Fruit fly (Drosophila melanogaster): ENCODE measurements around the gene Ice2.

The Ice2 gene

dm6 chr3R:21092036-21092435 lies 38.0 kb upstream of the Ice2 start:
- no peak for TF ChIP-seq CG5204 (GFP tag; optimal IDR thresholded peaks at IDR 0.05)
- TF ChIP-seq pad (GFP tag; optimal IDR thresholded peaks at IDR 0.05) = no peak
- TF ChIP-seq Clk (GFP tag; optimal IDR thresholded peaks at IDR 0.05) = no peak
- no peak for TF ChIP-seq bab1 (GFP tag; optimal IDR thresholded peaks at IDR 0.05)
- TF ChIP-seq Hr96 (GFP tag; optimal IDR thresholded peaks at IDR 0.05) = no peak
- TF ChIP-seq kay (GFP tag; ENCODE audit: borderline replicate concordance) = no peak
- no peak for TF ChIP-seq tj (GFP tag; optimal IDR thresholded peaks at IDR 0.05)
- TF ChIP-seq toe (GFP tag; optimal IDR thresholded peaks at IDR 0.05) = no peak
- TF ChIP-seq CG33017 (tag; optimal IDR thresholded peaks at IDR 0.05) = no peak
- no peak for TF ChIP-seq CG7045 (GFP tag; optimal IDR thresholded peaks at IDR 0.05)
- TF ChIP-seq CG12768 (GFP tag; optimal IDR thresholded peaks at IDR 0.05) = no peak

DNA sequence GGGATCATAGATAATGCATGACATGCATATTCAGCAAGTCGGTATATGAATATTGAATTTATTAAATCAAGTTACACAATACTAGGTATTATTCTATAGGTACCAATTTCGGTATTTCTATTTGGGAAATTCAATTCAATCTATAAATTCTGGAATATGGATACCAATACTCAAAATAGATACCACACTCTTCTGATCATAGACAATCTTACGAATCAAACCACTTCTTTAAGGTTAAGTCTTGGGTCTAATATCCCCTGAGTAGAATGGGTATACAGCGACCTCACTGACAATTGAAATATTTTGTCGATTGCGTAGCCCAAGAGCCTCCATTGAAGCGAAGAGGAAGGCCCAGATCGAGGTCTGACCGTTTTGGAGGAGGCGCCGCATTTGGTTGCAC lies 37.2 kb upstream of the Ice2 start:
- TF ChIP-seq CG7101 (tag; optimal IDR thresholded peaks at IDR 0.05) = no peak
- TF ChIP-seq cnc (optimal IDR thresholded peaks at IDR 0.05) = no peak
- TF ChIP-seq CG33017 (tag; optimal IDR thresholded peaks at IDR 0.05) = no peak
- no peak for TF ChIP-seq pad (GFP tag; optimal IDR thresholded peaks at IDR 0.05)
- TF ChIP-seq CG1620 (GFP tag; optimal IDR thresholded peaks at IDR 0.05) = no peak
- no peak for TF ChIP-seq kay (GFP tag; ENCODE audit: borderline replicate concordance)
- no peak for TF ChIP-seq Mnt (GFP tag; optimal IDR thresholded peaks at IDR 0.05)
- TF ChIP-seq CG11617 (GFP tag; optimal IDR thresholded peaks at IDR 0.05) = no peak
- no peak for TF ChIP-seq cic (GFP tag; optimal IDR thresholded peaks at IDR 0.05)
- TF ChIP-seq CG7045 (GFP tag; optimal IDR thresholded peaks at IDR 0.05) = no peak
- no peak for TF ChIP-seq Clk (GFP tag; optimal IDR thresholded peaks at IDR 0.05)
- no peak for TF ChIP-seq toe (GFP tag; optimal IDR thresholded peaks at IDR 0.05)
- no peak for TF ChIP-seq ovo (GFP tag; optimal IDR thresholded peaks at IDR 0.05)
- TF ChIP-seq CG5204 (GFP tag; optimal IDR thresholded peaks at IDR 0.05) = no peak
- TF ChIP-seq Crg-1 (GFP tag; optimal IDR thresholded peaks at IDR 0.05) = no peak
- TF ChIP-seq bab1 (GFP tag; optimal IDR thresholded peaks at IDR 0.05) = no peak

DNA sequence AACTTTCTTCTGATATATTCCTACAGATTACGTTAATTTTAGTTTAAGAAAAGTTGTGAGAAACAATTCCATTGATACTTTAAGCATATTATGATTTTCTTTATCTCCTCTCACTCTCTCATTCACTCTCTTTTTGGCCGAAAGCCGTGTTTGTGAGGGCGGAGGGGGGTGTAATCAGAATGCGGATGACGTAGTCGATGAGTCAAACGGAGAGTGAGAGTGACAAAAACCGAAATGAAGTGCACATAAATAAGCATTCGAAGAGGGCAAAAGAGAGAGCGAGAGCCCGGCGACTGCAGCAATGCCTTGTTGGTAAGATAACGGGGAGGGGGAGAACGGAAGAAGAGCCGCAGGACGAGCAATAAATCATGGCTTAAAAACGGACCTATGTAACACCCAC lies 35.7 kb upstream of the Ice2 start:
- no peak for TF ChIP-seq CG11617 (GFP tag; optimal IDR thresholded peaks at IDR 0.05)
- no peak for TF ChIP-seq CG14711 (tag; optimal IDR thresholded peaks at IDR 0.05)
- no peak for TF ChIP-seq ovo (GFP tag; optimal IDR thresholded peaks at IDR 0.05)
- no peak for TF ChIP-seq Clk (GFP tag; optimal IDR thresholded peaks at IDR 0.05)
- TF ChIP-seq toe (GFP tag; optimal IDR thresholded peaks at IDR 0.05) = no peak
- no peak for TF ChIP-seq kay (GFP tag; ENCODE audit: borderline replicate concordance)
- no peak for TF ChIP-seq CG33017 (tag; optimal IDR thresholded peaks at IDR 0.05)
- no peak for TF ChIP-seq Mnt (GFP tag; optimal IDR thresholded peaks at IDR 0.05)
- no peak for TF ChIP-seq bab1 (GFP tag; optimal IDR thresholded peaks at IDR 0.05)
- no peak for TF ChIP-seq CG7101 (tag; optimal IDR thresholded peaks at IDR 0.05)
- TF ChIP-seq CG12768 (GFP tag; optimal IDR thresholded peaks at IDR 0.05) = no peak
- no peak for TF ChIP-seq cnc (optimal IDR thresholded peaks at IDR 0.05)
- TF ChIP-seq CG1620 (GFP tag; optimal IDR thresholded peaks at IDR 0.05) = no peak
- TF ChIP-seq CG5204 (GFP tag; optimal IDR thresholded peaks at IDR 0.05) = no peak

- TF ChIP-seq Mnt (GFP tag; optimal IDR thresholded peaks at IDR 0.05) (no peak), CG14711 (tag; optimal IDR thresholded peaks at IDR 0.05) (no peak), CG7045 (GFP tag; optimal IDR thresholded peaks at IDR 0.05) (no peak), CG1620 (GFP tag; optimal IDR thresholded peaks at IDR 0.05) (no peak)
Measured at dm6 chr3R:21096532-21097143, 33.4 kb upstream of the Ice2 start.

dm6 chr3R:21097160-21097559 lies 32.9 kb upstream of the Ice2 start:
- no peak for TF ChIP-seq CG7045 (GFP tag; optimal IDR thresholded peaks at IDR 0.05)
- no peak for TF ChIP-seq Mnt (GFP tag; optimal IDR thresholded peaks at IDR 0.05)
- TF ChIP-seq CG5204 (GFP tag; optimal IDR thresholded peaks at IDR 0.05) = no peak
- no peak for TF ChIP-seq Hr96 (GFP tag; optimal IDR thresholded peaks at IDR 0.05)
- TF ChIP-seq bab1 (GFP tag; optimal IDR thresholded peaks at IDR 0.05) = no peak
- TF ChIP-seq pad (GFP tag; optimal IDR thresholded peaks at IDR 0.05) = no peak
- no peak for TF ChIP-seq cic (GFP tag; optimal IDR thresholded peaks at IDR 0.05)
- no peak for TF ChIP-seq CG33017 (tag; optimal IDR thresholded peaks at IDR 0.05)
- no peak for TF ChIP-seq cnc (optimal IDR thresholded peaks at IDR 0.05)
- no peak for TF ChIP-seq tj (GFP tag; optimal IDR thresholded peaks at IDR 0.05)
- no peak for TF ChIP-seq Crg-1 (GFP tag; optimal IDR thresholded peaks at IDR 0.05)
- no peak for TF ChIP-seq ovo (GFP tag; optimal IDR thresholded peaks at IDR 0.05)

- TF ChIP-seq CG11617 (GFP tag; optimal IDR thresholded peaks at IDR 0.05) (peak; percentile 92), CG12768 (GFP tag; optimal IDR thresholded peaks at IDR 0.05) (peak; percentile 92), pad (GFP tag; optimal IDR thresholded peaks at IDR 0.05) (peak; percentile 75), Hr96 (GFP tag; optimal IDR thresholded peaks at IDR 0.05) (no peak), CG7101 (tag; optimal IDR thresholded peaks at IDR 0.05) (peak; percentile 86), Crg-1 (GFP tag; optimal IDR thresholded peaks at IDR 0.05) (peak; percentile 74), tj (GFP tag; optimal IDR thresholded peaks at IDR 0.05) (peak; percentile 81), ovo (GFP tag; optimal IDR thresholded peaks at IDR 0.05) (peak; percentile 79), CG7045 (GFP tag; optimal IDR thresholded peaks at IDR 0.05) (peak; percentile 90), Clk (GFP tag; optimal IDR thresholded peaks at IDR 0.05) (peak; percentile 91), cic (GFP tag; optimal IDR thresholded peaks at IDR 0.05) (peak; percentile 78), toe (GFP tag; optimal IDR thresholded peaks at IDR 0.05) (peak; percentile 95), Mnt (GFP tag; optimal IDR thresholded peaks at IDR 0.05) (peak; percentile 85), CG5204 (GFP tag; optimal IDR thresholded peaks at IDR 0.05) (no peak), CG33017 (tag; optimal IDR thresholded peaks at IDR 0.05) (peak; percentile 12), bab1 (GFP tag; optimal IDR thresholded peaks at IDR 0.05) (peak; percentile 94), cnc (optimal IDR thresholded peaks at IDR 0.05) (no peak), CG14711 (tag; optimal IDR thresholded peaks at IDR 0.05) (peak; percentile 82), CG1620 (GFP tag; optimal IDR thresholded peaks at IDR 0.05) (peak; percentile 85), kay (GFP tag; ENCODE audit: borderline replicate concordance) (no peak)
Measured at dm6 chr3R:21097631-21098117, 32.3 kb upstream of the Ice2 start, which contains the start of gene RhoGAP93B. RhoGAP93B (minus strand) TSS chr3R:21097827.

Data from whole organism, adult.